Worm (Caenorhabditis elegans) whole organism, mixed stage, embryonic: ENCODE data around the gene F13E9.11.

Experiments
- elt-1 ChIP-seq: sonication (generic microtip); optimal IDR thresholded peaks from 2 replicates; lab custom pipeline; 2017; ENCODE audit warnings: missing genetic modification characterization, mild to moderate bottlenecking, missing compliant biosample characterization, antibody characterized with exemption, moderate library complexity, borderline replicate concordance; ENCODE audit not compliant: insufficient read depth
- lin-13 ChIP-seq: fragments of 150-350 bp; optimal IDR thresholded peaks from 2 replicates; lab custom pipeline; 2014; ENCODE audit warnings: missing biosample characterization, missing genetic modification characterization
- lin-32 ChIP-seq: fragments of 200-800 bp; sonication (Bioruptor generic); optimal IDR thresholded peaks from 2 replicates; lab custom pipeline; 2018; ENCODE audit warnings: mild to moderate bottlenecking, missing genetic modification characterization, missing compliant biosample characterization
- mep-1 ChIP-seq: fragments of 150-350 bp; optimal IDR thresholded peaks from 2 replicates; lab custom pipeline; 2017; ENCODE audit warnings: missing biosample characterization, missing genetic modification reagents, missing genetic modification characterization, inconsistent platforms
- nhr-12 ChIP-seq: fragments of 150-350 bp; optimal IDR thresholded peaks from 2 replicates; lab custom pipeline; 2014; ENCODE audit warnings: missing biosample characterization, missing genetic modification characterization
- snpc-4 ChIP-seq: fragments of 150-350 bp; optimal IDR thresholded peaks from 2 replicates; lab custom pipeline; 2014; ENCODE audit warnings: missing biosample characterization, missing genetic modification characterization
- unc-39 ChIP-seq: fragments of 150-350 bp; optimal IDR thresholded peaks from 2 replicates; lab custom pipeline; 2014; ENCODE audit warnings: missing biosample characterization, missing genetic modification characterization
- unc-62 ChIP-seq: fragments of 150-350 bp; optimal IDR thresholded peaks from 2 replicates; lab custom pipeline; 2014; ENCODE audit warnings: missing biosample characterization, missing genetic modification reagents, missing genetic modification characterization
- ztf-11 ChIP-seq: fragments of 150-350 bp; optimal IDR thresholded peaks from 2 replicates; lab custom pipeline; 2014; ENCODE audit warnings: missing biosample characterization, missing genetic modification characterization

- no peak for TF ChIP-seq unc-39 (tag; lab: Kevin White, UChicago)
- no peak for TF ChIP-seq snpc-4 (tag; lab: Kevin White, UChicago)
- no peak for TF ChIP-seq lin-32
- TF ChIP-seq lin-13 (tag; lab: Kevin White, UChicago), result no peak
- TF ChIP-seq ztf-11 (tag; lab: Kevin White, UChicago), result no peak
- TF ChIP-seq mep-1 (tag; lab: Kevin White, UChicago), result no peak
- no peak for TF ChIP-seq elt-1
- TF ChIP-seq nhr-12 (tag; lab: Kevin White, UChicago), result no peak
- no peak for TF ChIP-seq unc-62 (GFP tag; lab: Kevin White, UChicago)
Observed at ce11 chrIV:10899091-10899490, 30.2 kb upstream of the F13E9.11 start, which contains the start of the genes F13E9.9 and F13E9.19.
